Fruit fly (Drosophila melanogaster) whole organism, embryonic: ENCODE results near the gene pnt.

Experiments
- CG13287 ChIP-seq: fragments of 200-800 bp; sonication (Bioruptor generic); IDR thresholded peaks from 2 replicates; pipeline ENCODE4 v1.3.6; 2022; ENCODE audit warnings: missing biosample characterization, missing genetic modification characterization; ENCODE audit not compliant: partially characterized antibody
- CG13624 ChIP-seq: fragments of 200-800 bp; sonication (Bioruptor generic); optimal IDR thresholded peaks from 2 replicates; lab custom pipeline; 2016; ENCODE audit warnings: missing biosample characterization, missing genetic modification characterization
- CG13775 ChIP-seq: fragments of 200-800 bp; sonication (Bioruptor generic); optimal IDR thresholded peaks from 3 replicates; lab custom pipeline; 2017; ENCODE audit warnings: missing biosample characterization, mild to moderate bottlenecking, missing genetic modification characterization
- CG14014 ChIP-seq: fragments of 200-800 bp; sonication (Bioruptor generic); IDR thresholded peaks from 2 replicates; pipeline ENCODE4 v1.3.6; 2022; ENCODE audit warnings: missing biosample characterization, missing genetic modification characterization
- CG14965 ChIP-seq: fragments of 200-800 bp; sonication (Bioruptor generic); optimal IDR thresholded peaks from 2 replicates; lab custom pipeline; 2016; ENCODE audit warnings: missing biosample characterization, missing genetic modification characterization, borderline replicate concordance
- CG17912 ChIP-seq: fragments of 200-800 bp; sonication (Bioruptor generic); optimal IDR thresholded peaks from 2 replicates; lab custom pipeline; 2018; ENCODE audit warnings: missing biosample characterization, mild to moderate bottlenecking, missing genetic modification characterization
- CG2129 ChIP-seq: fragments of 200-800 bp; sonication (Bioruptor generic); IDR thresholded peaks from 2 replicates; pipeline ENCODE4 v1.3.6; 2022; ENCODE audit warnings: missing biosample characterization, missing genetic modification characterization; ENCODE audit not compliant: partially characterized antibody
- CG2202 ChIP-seq: fragments of 200-800 bp; sonication (Bioruptor generic); optimal IDR thresholded peaks from 2 replicates; lab custom pipeline; 2018; ENCODE audit warnings: missing biosample characterization, mild to moderate bottlenecking, missing genetic modification characterization
- CG3407 ChIP-seq: fragments of 200-800 bp; sonication (Bioruptor generic); optimal IDR thresholded peaks from 2 replicates; lab custom pipeline; 2018; ENCODE audit warnings: missing biosample characterization, mild to moderate bottlenecking, missing genetic modification characterization
- CG34376 ChIP-seq: fragments of 200-800 bp; sonication (Bioruptor generic); optimal IDR thresholded peaks from 2 replicates; lab custom pipeline; 2018; ENCODE audit warnings: missing biosample characterization, mild to moderate bottlenecking, missing genetic modification characterization
- CG4730 ChIP-seq: fragments of 200-800 bp; sonication (Bioruptor generic); IDR thresholded peaks from 2 replicates; pipeline ENCODE4 v1.3.6; 2022; ENCODE audit warnings: missing biosample characterization, missing genetic modification characterization
- CG5180 ChIP-seq: fragments of 200-800 bp; sonication (Bioruptor generic); optimal IDR thresholded peaks from 3 replicates; lab custom pipeline; 2017; ENCODE audit warnings: missing biosample characterization, missing genetic modification characterization, mild to moderate bottlenecking, moderate library complexity, missing genetic modification reagents
- CG8089 ChIP-seq: fragments of 200-800 bp; sonication (Bioruptor generic); optimal IDR thresholded peaks from 3 replicates; lab custom pipeline; 2016; ENCODE audit warnings: missing biosample characterization, missing genetic modification characterization
- CG8924 ChIP-seq: fragments of 200-800 bp; optimal IDR thresholded peaks from 3 replicates; lab custom pipeline; 2019; ENCODE audit warnings: missing biosample characterization, mild to moderate bottlenecking, missing genetic modification characterization, moderate library complexity
- CG9727 ChIP-seq: fragments of 200-800 bp; sonication (Bioruptor generic); optimal IDR thresholded peaks from 3 replicates; lab custom pipeline; 2017; ENCODE audit warnings: missing biosample characterization, mild to moderate bottlenecking, missing genetic modification characterization
- Dbx ChIP-seq: fragments of 200-800 bp; sonication (Bioruptor generic); IDR thresholded peaks from 3 replicates; pipeline ENCODE4 v1.3.6; 2022; ENCODE audit warnings: missing biosample characterization, missing genetic modification characterization
- Dp ChIP-seq: fragments of 200-800 bp; sonication (Bioruptor generic); optimal IDR thresholded peaks from 2 replicates; lab custom pipeline; 2018; ENCODE audit warnings: missing biosample characterization, mild to moderate bottlenecking, missing genetic modification characterization, moderate library complexity
- E2f2 ChIP-seq: fragments of 200-800 bp; sonication (Bioruptor generic); IDR thresholded peaks from 2 replicates; pipeline ENCODE4 v1.3.6; 2022; ENCODE audit warnings: missing biosample characterization, missing genetic modification characterization
- Lpt ChIP-seq: fragments of >200 bp; optimal IDR thresholded peaks from 2 replicates; lab custom pipeline; 2018; ENCODE audit warnings: missing biosample characterization, missing genetic modification characterization
- Oli ChIP-seq: fragments of 200-800 bp; sonication (Bioruptor generic); optimal IDR thresholded peaks from 2 replicates; lab custom pipeline; 2018; ENCODE audit warnings: missing biosample characterization, mild to moderate bottlenecking, missing genetic modification characterization, moderate library complexity
- Poxn ChIP-seq: fragments of 200-800 bp; sonication (Bioruptor generic); IDR thresholded peaks from 2 replicates; pipeline ENCODE4 v1.3.6; 2022; ENCODE audit warnings: missing biosample characterization, missing genetic modification characterization
- Xbp1 ChIP-seq: fragments of 200-800 bp; sonication (Bioruptor generic); optimal IDR thresholded peaks from 3 replicates; lab custom pipeline; 2016; ENCODE audit warnings: missing biosample characterization, mild to moderate bottlenecking, missing genetic modification characterization
- amos ChIP-seq: fragments of 200-800 bp; sonication (Bioruptor generic); IDR thresholded peaks from 2 replicates; pipeline ENCODE4 v1.3.6; 2022; ENCODE audit warnings: missing biosample characterization, missing genetic modification characterization; ENCODE audit not compliant: partially characterized antibody
- bbx ChIP-seq: fragments of 200-800 bp; sonication (Bioruptor generic); IDR thresholded peaks from 2 replicates; pipeline ENCODE4 v1.3.6; 2022; ENCODE audit warnings: missing biosample characterization, missing genetic modification characterization; ENCODE audit not compliant: partially characterized antibody
- chm ChIP-seq: fragments of 200-800 bp; sonication (Bioruptor generic); IDR thresholded peaks from 2 replicates; pipeline ENCODE4 v1.3.6; 2022; ENCODE audit warnings: missing biosample characterization, missing genetic modification characterization
- crc ChIP-seq: fragments of 200-800 bp; sonication (Bioruptor generic); optimal IDR thresholded peaks from 2 replicates; lab custom pipeline; 2016; ENCODE audit warnings: missing biosample characterization, missing genetic modification characterization
- dati ChIP-seq: fragments of 200-800 bp; sonication (Bioruptor generic); IDR thresholded peaks from 2 replicates; pipeline ENCODE4 v1.3.6; 2022; ENCODE audit warnings: missing biosample characterization, missing genetic modification characterization
- disco-r ChIP-seq: fragments of 200-800 bp; sonication (Bioruptor generic); optimal IDR thresholded peaks from 2 replicates; lab custom pipeline; 2016; ENCODE audit warnings: missing biosample characterization, missing genetic modification characterization
- dmrt11E ChIP-seq: fragments of 200-800 bp; sonication (Bioruptor generic); optimal IDR thresholded peaks from 3 replicates; lab custom pipeline; 2018; ENCODE audit warnings: missing biosample characterization, mild to moderate bottlenecking, missing genetic modification characterization, moderate library complexity
- ewg ChIP-seq: fragments of 200-800 bp; sonication (Bioruptor generic); optimal IDR thresholded peaks from 3 replicates; lab custom pipeline; 2017; ENCODE audit warnings: mild to moderate bottlenecking, missing biosample characterization, missing genetic modification reagents, missing genetic modification characterization
- jing ChIP-seq: fragments of 200-800 bp; sonication (Bioruptor generic); optimal IDR thresholded peaks from 2 replicates; lab custom pipeline; 2018; ENCODE audit warnings: missing biosample characterization, mild to moderate bottlenecking, missing genetic modification characterization
- kni ChIP-seq: fragments of 200-800 bp; sonication (Bioruptor generic); optimal IDR thresholded peaks from 3 replicates; lab custom pipeline; 2017; ENCODE audit warnings: mild to moderate bottlenecking, missing biosample characterization, missing genetic modification reagents, missing genetic modification characterization
- mam ChIP-seq: fragments of 200-800 bp; sonication (Bioruptor generic); optimal IDR thresholded peaks from 3 replicates; lab custom pipeline; 2016; ENCODE audit warnings: missing biosample characterization, missing genetic modification characterization
- mld ChIP-seq: fragments of 200-800 bp; sonication (Bioruptor generic); IDR thresholded peaks from 3 replicates; pipeline ENCODE4 v1.3.6; 2022; ENCODE audit warnings: missing biosample characterization, missing genetic modification characterization; ENCODE audit not compliant: partially characterized antibody
- nerfin-1 ChIP-seq: fragments of 200-800 bp; sonication (Bioruptor generic); optimal IDR thresholded peaks from 3 replicates; lab custom pipeline; 2019; ENCODE audit warnings: missing biosample characterization, mild to moderate bottlenecking, missing genetic modification characterization, moderate library complexity
- onecut ChIP-seq: fragments of 200-800 bp; sonication (Bioruptor generic); IDR thresholded peaks from 2 replicates; pipeline ENCODE4 v1.3.6; 2022; ENCODE audit warnings: missing biosample characterization, missing genetic modification characterization
- phol ChIP-seq: fragments of 200-800 bp; sonication (Bioruptor generic); optimal IDR thresholded peaks from 3 replicates; lab custom pipeline; 2018; ENCODE audit warnings: missing biosample characterization, mild to moderate bottlenecking, missing genetic modification characterization, moderate library complexity
- pita ChIP-seq: fragments of 200-800 bp; sonication (Bioruptor generic); optimal IDR thresholded peaks from 2 replicates; lab custom pipeline; 2017; ENCODE audit warnings: missing biosample characterization, mild to moderate bottlenecking, missing genetic modification characterization
- pnt ChIP-seq: fragments of 200-800 bp; sonication (Bioruptor generic); optimal IDR thresholded peaks from 3 replicates; lab custom pipeline; 2016; ENCODE audit warnings: missing biosample characterization, missing genetic modification characterization
- prd ChIP-seq, 3 experiments: fragments of >200 bp in 2 of 3; fragments of 200-800 bp in 1 of 3; sonication (Bioruptor generic) in 1 of 3; optimal IDR thresholded peaks in 2 of 3; IDR thresholded peaks in 1 of 3; 2 replicates in 2 of 3; 3 replicates in 1 of 3; pipeline versions ENCODE4 v1.3.6 to Lab custom; 2017 to 2022; ENCODE audit warnings: missing biosample characterization in 1 of 3, missing genetic modification characterization in 1 of 3
- sc ChIP-seq, 3 experiments: fragments of >200 bp in 2 of 3; fragments of 200-800 bp in 1 of 3; sonication (Bioruptor generic) in 1 of 3; optimal IDR thresholded peaks; 2 replicates in 2 of 3; 3 replicates in 1 of 3; lab custom pipeline; 2017; ENCODE audit warnings: mild to moderate bottlenecking in 1 of 3, missing biosample characterization in 1 of 3, missing genetic modification characterization in 1 of 3, missing genetic modification reagents in 1 of 3
- sna ChIP-seq: fragments of 200-800 bp; sonication (Bioruptor generic); IDR thresholded peaks from 2 replicates; pipeline ENCODE4 v1.3.6; 2022; ENCODE audit warnings: missing biosample characterization, missing genetic modification characterization; ENCODE audit not compliant: partially characterized antibody
- sob ChIP-seq: fragments of 200-800 bp; sonication (Bioruptor generic); IDR thresholded peaks from 2 replicates; pipeline ENCODE4 v1.3.6; 2022; ENCODE audit warnings: missing biosample characterization, missing genetic modification characterization
- sqz ChIP-seq: fragments of 200-800 bp; sonication (Bioruptor generic); optimal IDR thresholded peaks from 3 replicates; lab custom pipeline; 2018; ENCODE audit warnings: missing biosample characterization, mild to moderate bottlenecking, missing genetic modification characterization
- sug ChIP-seq: fragments of 200-800 bp; optimal IDR thresholded peaks from 2 replicates; lab custom pipeline; 2019; ENCODE audit warnings: missing biosample characterization, mild to moderate bottlenecking, missing genetic modification characterization, moderate library complexity
- tx ChIP-seq: fragments of 200-800 bp; sonication (Bioruptor generic); optimal IDR thresholded peaks from 2 replicates; lab custom pipeline; 2016; ENCODE audit warnings: missing biosample characterization, missing genetic modification characterization
- unpg ChIP-seq: fragments of 200-800 bp; sonication (Bioruptor generic); optimal IDR thresholded peaks from 3 replicates; lab custom pipeline; 2018; ENCODE audit warnings: missing biosample characterization, mild to moderate bottlenecking, missing genetic modification characterization, moderate library complexity
- zen ChIP-seq: fragments of 200-800 bp; sonication (Bioruptor generic); optimal IDR thresholded peaks from 3 replicates; lab custom pipeline; 2018; ENCODE audit warnings: missing biosample characterization, mild to moderate bottlenecking, missing genetic modification characterization, moderate library complexity

The pnt gene

dm6 chr3R:23315221-23315620 is 30.7 kb downstream of the pnt start (continued):
- TF ChIP-seq Xbp1 (GFP tag; lab: Kevin White, UChicago) (no peak), CG13775 (GFP tag; lab: Kevin White, UChicago) (no peak), nerfin-1 (no peak), chm (GFP tag; lab: Robert Waterston, UW) (no peak), CG9727 (GFP tag; lab: Kevin White, UChicago) (no peak), Dp (no peak), pnt (no peak), sqz (GFP tag; lab: Kevin White, UChicago) (no peak), bbx (GFP tag; lab: Robert Waterston, UW) (no peak), Lpt (GFP tag; lab: Kevin White, UChicago) (no peak)

DNA sequence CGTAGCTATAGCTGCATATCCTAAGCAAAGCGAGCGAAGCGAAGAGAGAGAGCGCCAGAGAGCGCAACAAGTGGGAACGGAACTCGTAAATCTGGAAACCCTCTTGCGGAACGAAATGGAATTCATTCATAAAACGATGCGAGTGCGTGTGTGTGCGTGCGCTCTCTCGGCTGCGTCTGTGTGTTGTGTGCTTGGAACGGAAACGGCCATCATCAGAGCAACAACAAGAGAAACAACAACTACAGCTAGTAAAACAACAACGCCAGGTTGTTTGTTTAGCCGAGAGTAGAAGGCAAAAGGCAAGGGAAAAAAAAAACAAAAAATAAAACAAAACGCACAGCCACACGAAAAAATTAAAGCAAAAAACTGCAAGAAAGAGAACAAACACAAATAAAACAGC is 31.6 kb downstream of the pnt start:
- TF ChIP-seq prd (optimal IDR thresholded peaks at IDR 0.05; lab: Kevin White, UChicago) (no peak), prd (GFP tag; IDR thresholded peaks at IDR 0.05; lab: Robert Waterston, UW) (0 out of 3 replicates have a peak, but pooled peaks have one; percentile 12), jing (no peak), amos (GFP tag; lab: Robert Waterston, UW) (no peak), crc (no peak), sc (optimal IDR thresholded peaks at IDR 0.05; lab: Kevin White, UChicago) (no peak), sc (GFP tag; optimal IDR thresholded peaks at IDR 0.05; lab: Kevin White, UChicago) (no peak), zen (no peak), Poxn (GFP tag; lab: Robert Waterston, UW) (no peak), unpg (GFP tag; lab: Kevin White, UChicago) (peak; percentile 48), dati (GFP tag; lab: Robert Waterston, UW) (no peak), sug (tag; lab: Kevin White, UChicago) (peak; percentile 14), CG2202 (tag; lab: Kevin White, UChicago) (peak; percentile 4), CG13624 (no peak), Dbx (GFP tag; lab: Robert Waterston, UW) (0 out of 3 replicates have a peak, but pooled peaks have one; percentile 27), mam (GFP tag; lab: Kevin White, UChicago) (no peak), Oli (tag; lab: Kevin White, UChicago) (no peak), dmrt11E (no peak), CG3407 (GFP tag; lab: Kevin White, UChicago) (peak; percentile 8), tx (no peak), sob (GFP tag; lab: Robert Waterston, UW) (peak; percentile 64), CG8924 (peak; percentile 40), CG2129 (no peak), onecut (GFP tag; lab: Robert Waterston, UW) (peak; percentile 56; the same call in 1 of the 2 replicates), E2f2 (GFP tag; lab: Robert Waterston, UW) (0 out of 2 replicates have a peak, but pooled peaks have one; percentile 16), phol (peak; percentile 42), sna (no peak), CG34376 (peak; percentile 76), ewg (GFP tag; lab: Kevin White, UChicago) (no peak), pita (GFP tag; lab: Kevin White, UChicago) (no peak), disco-r (no peak), CG13287 (peak; percentile 25; the same call in 1 of the 2 replicates), CG5180 (GFP tag; lab: Kevin White, UChicago) (peak; percentile 49), kni (GFP tag; lab: Kevin White, UChicago) (peak; percentile 85), CG17912 (peak; percentile 86), CG4730 (no peak), mld (GFP tag; lab: Robert Waterston, UW) (no peak), CG14965 (GFP tag; lab: Kevin White, UChicago) (peak; percentile 28), CG14014 (GFP tag; lab: Robert Waterston, UW) (peak; percentile 52; the same call in 1 of the 2 replicates), CG8089 (GFP tag; lab: Kevin White, UChicago) (peak; percentile 29)
